Worm (Caenorhabditis elegans): ENCODE results near the gene F54B11.9.

Gene F54B11.9

DNA sequence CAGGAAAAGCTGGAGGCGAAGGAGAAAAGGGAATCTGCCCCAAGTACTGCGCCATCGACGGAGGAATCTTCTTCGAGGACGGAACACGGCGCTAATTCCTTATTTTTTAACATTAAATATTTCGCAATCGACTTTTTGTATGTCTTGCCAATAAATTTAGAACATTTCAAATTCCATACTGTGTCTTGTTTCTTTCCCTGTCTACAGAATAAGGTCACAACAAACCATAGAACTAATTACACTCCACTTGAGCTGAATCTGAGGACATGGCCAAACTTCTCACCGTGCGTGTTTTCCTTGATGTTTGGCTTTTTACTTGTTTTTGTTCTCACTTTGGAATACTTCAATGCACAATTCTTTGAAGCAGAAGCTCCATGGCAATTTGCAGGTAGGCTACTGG is 13.0 kb upstream of the F54B11.9 start, which contains the start of gene F54B11.4:
Gene F54B11.4 (plus strand): TSS at position 301 of the 400 bp plus-strand sequence.
- TF ChIP-seq eor-1 (tag; optimal IDR thresholded peaks at IDR 0.05) (no peak), snpc-4 (tag; optimal IDR thresholded peaks at IDR 0.05) (no peak), nhr-12 (tag; optimal IDR thresholded peaks at IDR 0.05) (no peak), zag-1 (tag; optimal IDR thresholded peaks at IDR 0.05) (no peak), ztf-11 (tag; optimal IDR thresholded peaks at IDR 0.05) (no peak), nhr-28 (tag; optimal IDR thresholded peaks at IDR 0.05) (no peak), unc-39 (tag; optimal IDR thresholded peaks at IDR 0.05) (no peak), nfya-1 (tag; optimal IDR thresholded peaks at IDR 0.05; ENCODE audit: insufficient read depth) (no peak), nhr-25 (tag; optimal IDR thresholded peaks at IDR 0.05) (no peak), mml-1 (tag; optimal IDR thresholded peaks at IDR 0.05) (no peak), mdl-1 (tag; optimal IDR thresholded peaks at IDR 0.05) (no peak), pha-4 (tag; optimal IDR thresholded peaks at IDR 0.05) (no peak), egl-5 (tag; optimal IDR thresholded peaks at IDR 0.05) (no peak), skn-1 (tag; optimal IDR thresholded peaks at IDR 0.05) (no peak), nhr-67 (tag; optimal IDR thresholded peaks at IDR 0.05) (no peak), lin-39 (tag; optimal IDR thresholded peaks at IDR 0.05) (no peak), nhr-43 (tag; optimal IDR thresholded peaks at IDR 0.05; ENCODE audit: poor library complexity, severe bottlenecking) (no peak), daf-12 (tag; optimal IDR thresholded peaks at IDR 0.05) (no peak), R02D3.7 (tag; optimal IDR thresholded peaks at IDR 0.05) (no peak), nhr-77 (tag; optimal IDR thresholded peaks at IDR 0.05) (no peak)

DNA sequence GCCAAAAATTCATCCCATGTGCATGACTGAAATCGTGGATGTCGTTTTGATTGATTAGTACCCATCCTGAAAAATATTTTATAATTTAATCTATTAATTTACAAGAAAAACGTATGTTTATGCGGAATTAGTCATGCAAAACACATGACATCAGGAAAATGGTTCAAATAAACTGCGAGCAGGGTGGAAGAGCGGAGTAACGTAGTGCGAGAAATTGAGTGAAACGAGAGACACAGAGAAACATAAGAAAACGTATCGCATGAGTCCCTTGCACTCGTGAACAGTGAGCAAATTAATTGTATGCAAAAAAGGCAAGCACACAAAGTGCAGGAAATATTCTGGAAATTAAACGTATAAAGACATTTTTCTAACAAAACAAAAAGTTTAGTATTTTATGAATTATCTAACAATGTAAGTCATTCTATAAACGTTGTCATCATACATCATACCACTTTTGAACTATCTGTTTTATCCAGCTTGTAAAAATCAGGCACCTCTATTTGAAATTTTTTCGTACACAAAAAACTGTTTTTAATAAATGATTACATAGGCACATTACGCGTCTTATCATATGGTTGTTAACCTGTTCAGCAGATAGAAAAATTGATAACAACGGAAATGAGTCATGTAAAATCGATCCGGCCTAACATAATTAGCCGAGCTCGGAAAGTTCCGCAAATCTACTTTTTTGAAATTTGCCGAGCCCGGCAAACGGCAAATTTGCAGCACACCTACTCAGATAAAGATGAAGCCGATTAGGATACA is 9.2 kb upstream of the F54B11.9 start, which contains the start of gene F54B11.5:
Gene F54B11.5 (minus strand): TSS at position 66 of the 765 bp plus-strand sequence.
- TF ChIP-seq mdl-1 (tag; optimal IDR thresholded peaks at IDR 0.05) (no peak), nhr-11 (tag; optimal IDR thresholded peaks at IDR 0.05) (no peak), sea-2 (GFP tag; optimal IDR thresholded peaks at IDR 0.05) (no peak), zag-1 (tag; optimal IDR thresholded peaks at IDR 0.05) (no peak), ztf-11 (tag; optimal IDR thresholded peaks at IDR 0.05) (no peak), nhr-12 (tag; optimal IDR thresholded peaks at IDR 0.05) (no peak), ceh-9 (tag; optimal IDR thresholded peaks at IDR 0.05) (no peak), daf-12 (tag; optimal IDR thresholded peaks at IDR 0.05) (no peak), hmg-11 (tag; optimal IDR thresholded peaks at IDR 0.05) (peak; percentile 76), lsy-12 (tag; optimal IDR thresholded peaks at IDR 0.05) (no peak), ceh-28 (tag; optimal IDR thresholded peaks at IDR 0.05) (no peak), elt-1 (tag; optimal IDR thresholded peaks at IDR 0.05) (no peak), nhr-76 (tag; optimal IDR thresholded peaks at IDR 0.05) (no peak), unc-62 (GFP tag; optimal IDR thresholded peaks at IDR 0.05) (no peak), aly-2 (tag; optimal IDR thresholded peaks at IDR 0.05) (no peak), nfya-1 (tag; optimal IDR thresholded peaks at IDR 0.05; ENCODE audit: insufficient read depth) (peak; percentile 60), fkh-2 (tag; optimal IDR thresholded peaks at IDR 0.05) (no peak), fos-1 (tag; optimal IDR thresholded peaks at IDR 0.05) (peak; percentile 21), nhr-77 (tag; optimal IDR thresholded peaks at IDR 0.05) (no peak), ztf-4 (tag; optimal IDR thresholded peaks at IDR 0.05) (no peak), jun-1 (tag; optimal IDR thresholded peaks at IDR 0.05) (no peak), unc-39 (tag; optimal IDR thresholded peaks at IDR 0.05) (no peak), ceh-16 (tag; optimal IDR thresholded peaks at IDR 0.05) (no peak), snpc-4 (tag; optimal IDR thresholded peaks at IDR 0.05) (peak; percentile 47), nhr-28 (tag; optimal IDR thresholded peaks at IDR 0.05) (no peak), elt-2 (tag; optimal IDR thresholded peaks at IDR 0.05) (peak; percentile 65), nhr-23 (tag; optimal IDR thresholded peaks at IDR 0.05) (peak; percentile 7), ama-1 (optimal IDR thresholded peaks at IDR 0.05) (no peak), nhr-25 (tag; optimal IDR thresholded peaks at IDR 0.05) (peak; percentile 20), tbx-2 (tag; optimal IDR thresholded peaks at IDR 0.05) (no peak), eor-1 (tag; optimal IDR thresholded peaks at IDR 0.05) (no peak), nhr-43 (tag; optimal IDR thresholded peaks at IDR 0.05; ENCODE audit: poor library complexity, severe bottlenecking) (no peak), R02D3.7 (tag; optimal IDR thresholded peaks at IDR 0.05) (no peak), pha-4 (tag; optimal IDR thresholded peaks at IDR 0.05) (peak; percentile 66), elt-3 (tag; optimal IDR thresholded peaks at IDR 0.05) (no peak), egl-27 (tag; optimal IDR thresholded peaks at IDR 0.05) (no peak), lin-15B (tag; optimal IDR thresholded peaks at IDR 0.05) (peak; percentile 49), nhr-237 (tag; optimal IDR thresholded peaks at IDR 0.05) (no peak), nhr-67 (tag; optimal IDR thresholded peaks at IDR 0.05) (no peak), ZK546.5 (tag; optimal IDR thresholded peaks at IDR 0.05) (no peak), ceh-82 (tag; optimal IDR thresholded peaks at IDR 0.05) (no peak), lin-39 (tag; optimal IDR thresholded peaks at IDR 0.05) (peak; percentile 28), skn-1 (tag; optimal IDR thresholded peaks at IDR 0.05) (no peak), mml-1 (tag; optimal IDR thresholded peaks at IDR 0.05) (no peak), egl-5 (tag; optimal IDR thresholded peaks at IDR 0.05) (no peak), fkh-10 (GFP tag; optimal IDR thresholded peaks at IDR 0.05) (no peak), pqm-1 (tag; optimal IDR thresholded peaks at IDR 0.05) (peak; percentile 52)

Data from whole organism, L3 larva.